Worm (Caenorhabditis elegans): ENCODE results near the gene pgp-1.
"Not testable (repeated sequence)": the region's sequence is repeated elsewhere in the genome, so short reads cannot be mapped to it uniquely, and the experiment has no call there.

- TF ChIP-seq sox-4 (tag; optimal IDR thresholded peaks at IDR 0.05); ceh-8 (GFP tag; optimal IDR thresholded peaks at IDR 0.05); ces-1 (GFP tag; optimal IDR thresholded peaks at IDR 0.05); nhr-76 (tag; optimal IDR thresholded peaks at IDR 0.05); nhr-12 (tag; optimal IDR thresholded peaks at IDR 0.05); elt-3 (tag; optimal IDR thresholded peaks at IDR 0.05): not testable (repeated sequence)
Observed at ce11 chrIV:12639311-12639710, 40.3 kb upstream of the pgp-1 start, which contains the start of gene C26H9A.3.
